Worm (Caenorhabditis elegans) whole organism, late embryonic: Measurements from ENCODE around the gene lsd-1.

Experiments used
- ahr-1 ChIP-seq: sonication (generic microtip); optimal IDR thresholded peaks from 2 replicates; lab custom pipeline; 2016; ENCODE audit warnings: missing genetic modification characterization, missing compliant biosample characterization
- ceh-18 ChIP-seq: sonication (generic microtip); optimal IDR thresholded peaks from 2 replicates; lab custom pipeline; 2016; ENCODE audit warnings: missing genetic modification characterization, missing compliant biosample characterization
- ceh-2 ChIP-seq: sonication (generic microtip); optimal IDR thresholded peaks from 2 replicates; lab custom pipeline; 2016; ENCODE audit warnings: missing genotype, missing genetic modification characterization, missing compliant biosample characterization
- dmd-4 ChIP-seq: sonication (generic microtip); optimal IDR thresholded peaks from 2 replicates; lab custom pipeline; 2016; ENCODE audit warnings: borderline replicate concordance, missing genetic modification characterization, missing compliant biosample characterization
- dve-1 ChIP-seq: sonication (generic microtip); optimal IDR thresholded peaks from 2 replicates; lab custom pipeline; 2017; ENCODE audit warnings: antibody characterized with exemption, mild to moderate bottlenecking, missing genetic modification characterization, missing compliant biosample characterization
- fkh-10 ChIP-seq: fragments of 150-350 bp; optimal IDR thresholded peaks from 2 replicates; lab custom pipeline; 2014; ENCODE audit warnings: missing biosample characterization, missing genetic modification reagents, missing genetic modification characterization
- nfya-1 ChIP-seq: sonication (generic microtip); optimal IDR thresholded peaks from 2 replicates; lab custom pipeline; 2017; ENCODE audit warnings: missing genetic modification characterization, mild to moderate bottlenecking, missing compliant biosample characterization, antibody characterized with exemption, moderate library complexity
- nhr-232 ChIP-seq: sonication (generic microtip); optimal IDR thresholded peaks from 2 replicates; lab custom pipeline; 2016; ENCODE audit warnings: missing genetic modification characterization, missing compliant biosample characterization
- npax-4 ChIP-seq: sonication (generic microtip); optimal IDR thresholded peaks from 2 replicates; lab custom pipeline; 2016; ENCODE audit warnings: missing genetic modification characterization, missing compliant biosample characterization
- pqm-1 ChIP-seq: sonication (generic microtip); optimal IDR thresholded peaks from 2 replicates; lab custom pipeline; 2016; ENCODE audit warnings: missing genetic modification characterization, missing compliant biosample characterization
- pros-1 ChIP-seq: fragments of 150-350 bp; optimal IDR thresholded peaks from 2 replicates; lab custom pipeline; 2014; ENCODE audit warnings: missing biosample characterization, missing genetic modification reagents, missing genetic modification characterization
- ref-2 ChIP-seq: sonication (generic microtip); optimal IDR thresholded peaks from 2 replicates; lab custom pipeline; 2016; ENCODE audit warnings: missing genetic modification characterization, missing compliant biosample characterization
- unc-3 ChIP-seq, 2 experiments: fragments of 200-800 bp in 1 of 2; sonication (Bioruptor generic) in 1 of 2; sonication (generic microtip) in 1 of 2; conservative IDR thresholded peaks in 1 of 2; optimal IDR thresholded peaks in 1 of 2; 2 replicates each; pipeline versions ENCODE4 v1.3.6 to Lab custom; 2016 to 2022; ENCODE audit warnings: missing compliant biosample characterization in 2 of 2, missing genetic modification characterization in 2 of 2, missing genetic modification reagents in 1 of 2
- unc-42 ChIP-seq: sonication (generic microtip); optimal IDR thresholded peaks from 2 replicates; lab custom pipeline; 2016; ENCODE audit warnings: missing genotype, missing genetic modification characterization, missing compliant biosample characterization

lsd-1 gene

ce11 chrX:11999573-11999972 lies 50.9 kb downstream of the lsd-1 start:
- no peak for TF ChIP-seq unc-3 (GFP tag; conservative IDR thresholded peaks at IDR 0.05; lab: Robert Waterston, UW)
- TF ChIP-seq unc-3 (tag; optimal IDR thresholded peaks at IDR 0.05; lab: Kevin White, UChicago), result no peak
- TF ChIP-seq npax-4 (tag; lab: Kevin White, UChicago), result no peak
- TF ChIP-seq pros-1 (tag; lab: Kevin White, UChicago), result no peak
- TF ChIP-seq ceh-2 (tag; lab: Kevin White, UChicago), result no peak
- no peak for TF ChIP-seq unc-42
- no peak for TF ChIP-seq fkh-10 (GFP tag; lab: Kevin White, UChicago)
- no peak for TF ChIP-seq ref-2
- TF ChIP-seq pqm-1 (tag; lab: Kevin White, UChicago), result no peak
- no peak for TF ChIP-seq dmd-4 (tag; lab: Kevin White, UChicago)
- TF ChIP-seq dve-1 (tag; lab: Kevin White, UChicago), result no peak
- TF ChIP-seq nhr-232, result no peak
- no peak for TF ChIP-seq ahr-1 (tag; lab: Kevin White, UChicago)
- TF ChIP-seq nfya-1 (tag; lab: Kevin White, UChicago), result no peak
- no peak for TF ChIP-seq ceh-18
